Worm (Caenorhabditis elegans) whole organism, L1 larva: ENCODE results near the gene glod-4.

Experiments
- C04F5.9 ChIP-seq: sonication (generic microtip); optimal IDR thresholded peaks from 2 replicates; lab custom pipeline; 2016; ENCODE audit warnings: missing genetic modification characterization, missing compliant biosample characterization
- C16A3.4 ChIP-seq: fragments of 150-350 bp; optimal IDR thresholded peaks from 2 replicates; lab custom pipeline; 2014; ENCODE audit warnings: missing biosample characterization, missing genetic modification characterization
- F16B12.6 ChIP-seq: fragments of 150-350 bp; optimal IDR thresholded peaks from 2 replicates; lab custom pipeline; 2014; ENCODE audit warnings: missing biosample characterization, missing genetic modification characterization
- Y116A8C.19 ChIP-seq: sonication (generic microtip); optimal IDR thresholded peaks from 2 replicates; lab custom pipeline; 2016; ENCODE audit warnings: missing compliant biosample characterization, missing genetic modification characterization, borderline replicate concordance
- aha-1 ChIP-seq: fragments of 150-350 bp; optimal IDR thresholded peaks from 2 replicates; lab custom pipeline; 2014; ENCODE audit warnings: missing biosample characterization, missing genetic modification characterization
- alr-1 ChIP-seq: fragments of 200-800 bp; sonication (Bioruptor generic); optimal IDR thresholded peaks from 2 replicates; lab custom pipeline; 2018; ENCODE audit warnings: borderline replicate concordance, mild to moderate bottlenecking, missing genetic modification characterization, missing compliant biosample characterization
- aly-2 ChIP-seq: fragments of 150-350 bp; optimal IDR thresholded peaks from 2 replicates; lab custom pipeline; 2014; ENCODE audit warnings: missing biosample characterization, missing genetic modification characterization
- ama-1 ChIP-seq: fragments of 150-350 bp; optimal IDR thresholded peaks from 2 replicates; lab custom pipeline; 2014
- blmp-1 ChIP-seq: fragments of 150-350 bp; optimal IDR thresholded peaks from 2 replicates; lab custom pipeline; 2014; ENCODE audit warnings: missing biosample characterization, missing genetic modification characterization
- ceh-63 ChIP-seq: fragments of 200-800 bp; sonication (Bioruptor generic); optimal IDR thresholded peaks from 2 replicates; lab custom pipeline; 2018; ENCODE audit warnings: mild to moderate bottlenecking, missing genetic modification characterization, missing compliant biosample characterization
- ces-1 ChIP-seq: fragments of 150-350 bp; optimal IDR thresholded peaks from 2 replicates; lab custom pipeline; 2014; ENCODE audit warnings: missing biosample characterization, missing genetic modification reagents, missing genetic modification characterization
- dpl-1 ChIP-seq, 3 experiments: fragments of 150-350 bp in 2 of 3; sonication (generic microtip) in 1 of 3; optimal IDR thresholded peaks; 2 replicates each; lab custom pipeline; 2014 to 2017; ENCODE audit warnings: missing biosample characterization in 3 of 3, missing genetic modification characterization in 3 of 3, missing genetic modification reagents in 3 of 3
- dsc-1 ChIP-seq: sonication (generic microtip); optimal IDR thresholded peaks from 2 replicates; lab custom pipeline; 2016; ENCODE audit warnings: mild to moderate bottlenecking, missing genetic modification characterization, missing compliant biosample characterization
- egl-13 ChIP-seq: sonication (generic microtip); optimal IDR thresholded peaks from 2 replicates; lab custom pipeline; 2016; ENCODE audit warnings: missing genotype, missing genetic modification reagents, missing genetic modification characterization, missing compliant biosample characterization
- elt-2 ChIP-seq: sonication (generic microtip); optimal IDR thresholded peaks from 2 replicates; lab custom pipeline; 2016; ENCODE audit warnings: missing genetic modification characterization, mild to moderate bottlenecking, inconsistent platforms, missing compliant biosample characterization, missing genetic modification reagents
- ets-5 ChIP-seq: fragments of 200-800 bp; sonication (Bioruptor generic); IDR thresholded peaks from 2 replicates; pipeline ENCODE4 v1.3.6; 2022; ENCODE audit warnings: missing genetic modification characterization, missing compliant biosample characterization
- fkh-10 ChIP-seq: sonication (generic microtip); optimal IDR thresholded peaks from 2 replicates; lab custom pipeline; 2017; ENCODE audit warnings: missing biosample characterization, missing genetic modification reagents, missing genetic modification characterization
- fkh-4 ChIP-seq: sonication (generic microtip); optimal IDR thresholded peaks from 2 replicates; lab custom pipeline; 2016; ENCODE audit warnings: missing compliant biosample characterization, missing genetic modification characterization, borderline replicate concordance
- fkh-8 ChIP-seq: sonication (generic microtip); optimal IDR thresholded peaks from 2 replicates; lab custom pipeline; 2016; ENCODE audit warnings: mild to moderate bottlenecking, missing genetic modification characterization, missing compliant biosample characterization
- fos-1 ChIP-seq: fragments of 150-350 bp; optimal IDR thresholded peaks from 2 replicates; lab custom pipeline; 2014; ENCODE audit warnings: missing biosample characterization, missing genetic modification characterization
- grh-1 ChIP-seq: fragments of 200-800 bp; sonication (Bioruptor generic); IDR thresholded peaks from 2 replicates; pipeline ENCODE4 v1.3.6; 2022; ENCODE audit warnings: missing genetic modification reagents, missing genetic modification characterization, missing compliant biosample characterization
- hlh-17 ChIP-seq: fragments of 200-800 bp; sonication (Bioruptor generic); optimal IDR thresholded peaks from 2 replicates; lab custom pipeline; 2018; ENCODE audit warnings: missing genetic modification characterization, mild to moderate bottlenecking, missing compliant biosample characterization, moderate library complexity, borderline replicate concordance
- hlh-4 ChIP-seq: sonication (generic microtip); optimal IDR thresholded peaks from 2 replicates; lab custom pipeline; 2016; ENCODE audit warnings: mild to moderate bottlenecking, missing genetic modification characterization, missing compliant biosample characterization
- irx-1 ChIP-seq: sonication (generic microtip); optimal IDR thresholded peaks from 2 replicates; lab custom pipeline; 2016; ENCODE audit warnings: missing genetic modification characterization, missing compliant biosample characterization
- isw-1 ChIP-seq: fragments of 200-800 bp; sonication (Bioruptor generic); IDR thresholded peaks from 2 replicates; pipeline ENCODE4 v1.3.6; 2022; ENCODE audit warnings: missing genetic modification characterization, missing compliant biosample characterization
- jun-1 ChIP-seq: fragments of 150-350 bp; optimal IDR thresholded peaks from 2 replicates; lab custom pipeline; 2014; ENCODE audit warnings: missing biosample characterization, missing genetic modification reagents, missing genetic modification characterization
- lin-13 ChIP-seq: fragments of 150-350 bp; optimal IDR thresholded peaks from 2 replicates; lab custom pipeline; 2014; ENCODE audit warnings: missing biosample characterization, missing genetic modification reagents, missing genetic modification characterization
- lin-14 ChIP-seq: fragments of 200-800 bp; sonication (Bioruptor generic); optimal IDR thresholded peaks from 2 replicates; lab custom pipeline; 2018; ENCODE audit warnings: mild to moderate bottlenecking, missing genetic modification characterization, moderate library complexity, missing compliant biosample characterization
- lin-35 ChIP-seq, 2 experiments: fragments of 150-350 bp; optimal IDR thresholded peaks; 2 replicates each; lab custom pipeline; 2014; ENCODE audit warnings: missing biosample characterization in 2 of 2, missing genetic modification characterization in 2 of 2, missing genetic modification reagents in 2 of 2
- lin-39 ChIP-seq: fragments of 150-350 bp; optimal IDR thresholded peaks from 2 replicates; lab custom pipeline; 2014; ENCODE audit warnings: missing biosample characterization, missing genetic modification reagents, missing genetic modification characterization
- lir-3 ChIP-seq: sonication (generic microtip); optimal IDR thresholded peaks from 2 replicates; lab custom pipeline; 2016; ENCODE audit warnings: mild to moderate bottlenecking, missing genetic modification characterization, moderate library complexity, missing compliant biosample characterization; ENCODE audit not compliant: poor library complexity
- mep-1 ChIP-seq: fragments of 150-350 bp; optimal IDR thresholded peaks from 2 replicates; lab custom pipeline; 2014; ENCODE audit warnings: missing biosample characterization, missing genetic modification characterization
- nhr-12 ChIP-seq: sonication (generic microtip); optimal IDR thresholded peaks from 2 replicates; lab custom pipeline; 2017; ENCODE audit warnings: missing biosample characterization, missing genetic modification characterization
- nhr-19 ChIP-seq: fragments of 200-800 bp; sonication (Bioruptor generic); conservative IDR thresholded peaks from 2 replicates; pipeline ENCODE4 v1.3.6; 2022; ENCODE audit warnings: missing genetic modification characterization, missing compliant biosample characterization
- nhr-237 ChIP-seq: fragments of 150-350 bp; optimal IDR thresholded peaks from 2 replicates; lab custom pipeline; 2014; ENCODE audit warnings: missing biosample characterization, missing genetic modification characterization
- nhr-47 ChIP-seq: sonication (generic microtip); optimal IDR thresholded peaks from 2 replicates; lab custom pipeline; 2016; ENCODE audit warnings: mild to moderate bottlenecking, missing genetic modification characterization, moderate library complexity, missing compliant biosample characterization
- nhr-71 ChIP-seq: sonication (generic microtip); optimal IDR thresholded peaks from 2 replicates; lab custom pipeline; 2016; ENCODE audit warnings: mild to moderate bottlenecking, missing genetic modification characterization, moderate library complexity, missing compliant biosample characterization
- nhr-76 ChIP-seq: sonication (generic microtip); optimal IDR thresholded peaks from 2 replicates; lab custom pipeline; 2017; ENCODE audit warnings: missing biosample characterization, missing genetic modification characterization
- nhr-85 ChIP-seq: sonication (generic microtip); peaks from one replicate; lab custom pipeline; 2016; ENCODE audit warnings: missing genetic modification characterization, inconsistent platforms, missing compliant biosample characterization
- nhr-90 ChIP-seq: sonication (generic microtip); optimal IDR thresholded peaks from 2 replicates; lab custom pipeline; 2016; ENCODE audit warnings: mild to moderate bottlenecking, missing genetic modification characterization, missing compliant biosample characterization; ENCODE audit not compliant: poor library complexity
- pag-3 ChIP-seq: sonication (generic microtip); optimal IDR thresholded peaks from 2 replicates; lab custom pipeline; 2017; ENCODE audit warnings: missing genetic modification characterization, mild to moderate bottlenecking, missing compliant biosample characterization, antibody characterized with exemption, borderline replicate concordance; ENCODE audit not compliant: insufficient read depth
- pax-3 ChIP-seq: fragments of 200-800 bp; sonication (Bioruptor generic); optimal IDR thresholded peaks from 2 replicates; lab custom pipeline; 2018; ENCODE audit warnings: mild to moderate bottlenecking, missing genetic modification characterization, moderate library complexity, missing compliant biosample characterization
- snu-23 ChIP-seq: sonication (generic microtip); optimal IDR thresholded peaks from 2 replicates; lab custom pipeline; 2016; ENCODE audit warnings: missing genetic modification characterization, missing compliant biosample characterization
- sup-37 ChIP-seq: fragments of 200-800 bp; sonication (Bioruptor generic); optimal IDR thresholded peaks from 2 replicates; lab custom pipeline; 2018; ENCODE audit warnings: mild to moderate bottlenecking, missing genetic modification characterization, missing compliant biosample characterization
- swsn-7 ChIP-seq: sonication (generic microtip); optimal IDR thresholded peaks from 2 replicates; lab custom pipeline; 2016; ENCODE audit warnings: missing genetic modification characterization, missing compliant biosample characterization
- tbx-2 ChIP-seq: sonication (generic microtip); optimal IDR thresholded peaks from 2 replicates; lab custom pipeline; 2016; ENCODE audit warnings: missing genetic modification characterization, missing compliant biosample characterization
- unc-130 ChIP-seq: fragments of 150-350 bp; optimal IDR thresholded peaks from 2 replicates; lab custom pipeline; 2017; ENCODE audit warnings: missing biosample characterization, missing genetic modification characterization, inconsistent platforms
- unc-30 ChIP-seq: sonication (generic microtip); optimal IDR thresholded peaks from 2 replicates; lab custom pipeline; 2017; ENCODE audit warnings: missing biosample characterization, missing genetic modification characterization
- unc-62 ChIP-seq: fragments of 150-350 bp; optimal IDR thresholded peaks from 2 replicates; lab custom pipeline; 2014; ENCODE audit warnings: missing biosample characterization, missing genetic modification reagents, missing genetic modification characterization
- unc-86 ChIP-seq: sonication (generic microtip); optimal IDR thresholded peaks from 2 replicates; lab custom pipeline; 2016; ENCODE audit warnings: missing genetic modification characterization, missing compliant biosample characterization
- vab-15 ChIP-seq: sonication (generic microtip); optimal IDR thresholded peaks from 2 replicates; lab custom pipeline; 2017; ENCODE audit warnings: missing genotype, mild to moderate bottlenecking, missing genetic modification characterization, missing compliant biosample characterization
- xbp-1 ChIP-seq: sonication (generic microtip); optimal IDR thresholded peaks from 2 replicates; lab custom pipeline; 2016; ENCODE audit warnings: missing genetic modification characterization, missing compliant biosample characterization
- zag-1 ChIP-seq: fragments of 150-350 bp; optimal IDR thresholded peaks from 2 replicates; lab custom pipeline; 2014; ENCODE audit warnings: missing biosample characterization, missing genetic modification characterization
- ztf-11 ChIP-seq, 2 experiments: sonication (generic microtip); optimal IDR thresholded peaks; 2 replicates each; lab custom pipeline; 2016 to 2017; ENCODE audit warnings: missing genetic modification characterization in 2 of 2, missing biosample characterization in 1 of 2, missing compliant biosample characterization in 1 of 2

glod-4 gene

ce11 chrIII:4113594-4113993 is 39.8 kb upstream of the glod-4 start (continued):
- TF ChIP-seq lin-13 (GFP tag; lab: Kevin White, UChicago): no peak
- TF ChIP-seq grh-1 (GFP tag; lab: Robert Waterston, UW): no peak
- TF ChIP-seq xbp-1: peak; percentile 34
- TF ChIP-seq fkh-8: no peak
- no peak for TF ChIP-seq dsc-1 (tag; lab: Kevin White, UChicago)
- peak; percentile 2 for TF ChIP-seq lir-3 (tag; lab: Kevin White, UChicago)
- peak; percentile 32 for TF ChIP-seq unc-130
- no peak for TF ChIP-seq unc-62 (GFP tag; lab: Kevin White, UChicago)
- no peak for TF ChIP-seq F16B12.6
- TF ChIP-seq ztf-11 (tag; optimal IDR thresholded peaks at IDR 0.05; lab: Kevin White, UChicago): no peak
- TF ChIP-seq irx-1 (tag; lab: Kevin White, UChicago): no peak
- TF ChIP-seq nhr-76 (tag; lab: Kevin White, UChicago): no peak
- no peak for TF ChIP-seq Y116A8C.19 (tag; lab: Kevin White, UChicago)
- peak; percentile 28 for TF ChIP-seq mep-1 (tag; lab: Kevin White, UChicago)
- no peak for TF ChIP-seq fkh-10
- no peak for TF ChIP-seq dpl-1 (GFP tag; optimal IDR thresholded peaks at IDR 0.05; lab: Kevin White, UChicago)
- TF ChIP-seq unc-86 (tag; lab: Kevin White, UChicago): no peak
- peak; percentile 10 for TF ChIP-seq nhr-47
- peak; percentile 21 for TF ChIP-seq sup-37 (GFP tag; lab: Kevin White, UChicago)
- no peak for TF ChIP-seq egl-13 (tag; lab: Kevin White, UChicago)
- peak; percentile 0 for TF ChIP-seq lin-39 (tag; lab: Kevin White, UChicago)
- TF ChIP-seq fkh-4 (tag; lab: Kevin White, UChicago): no peak
- no peak for TF ChIP-seq fos-1 (tag; lab: Kevin White, UChicago)
- TF ChIP-seq pax-3: no peak
- no peak for TF ChIP-seq aha-1 (tag; lab: Kevin White, UChicago)
- TF ChIP-seq lin-35 (GFP tag; optimal IDR thresholded peaks at IDR 0.05; lab: Kevin White, UChicago): no peak
- TF ChIP-seq zag-1 (tag; lab: Kevin White, UChicago): no peak
- TF ChIP-seq jun-1 (tag; lab: Kevin White, UChicago): no peak
- no peak for TF ChIP-seq vab-15 (tag; lab: Kevin White, UChicago)
- no peak for TF ChIP-seq alr-1 (tag; lab: Kevin White, UChicago)
- TF ChIP-seq C16A3.4: no peak
- peak; percentile 46 for TF ChIP-seq snu-23
- TF ChIP-seq blmp-1: no peak
- no peak for TF ChIP-seq elt-2 (tag; lab: Kevin White, UChicago)
- TF ChIP-seq hlh-17 (GFP tag; lab: Kevin White, UChicago): no peak
- no peak for TF ChIP-seq ces-1 (GFP tag; lab: Kevin White, UChicago)
- TF ChIP-seq nhr-90 (tag; lab: Kevin White, UChicago): no peak
- peak; percentile 59 for TF ChIP-seq nhr-19 (GFP tag; lab: Robert Waterston, UW)
- TF ChIP-seq isw-1 (GFP tag; lab: Robert Waterston, UW): no peak
- TF ChIP-seq unc-30: no peak
- TF ChIP-seq aly-2 (tag; lab: Kevin White, UChicago): no peak
- no peak for TF ChIP-seq nhr-12 (tag; lab: Kevin White, UChicago)
- TF ChIP-seq tbx-2 (tag; lab: Kevin White, UChicago): peak; percentile 27
- TF ChIP-seq ceh-63 (GFP tag; lab: Kevin White, UChicago): no peak
- TF ChIP-seq swsn-7 (tag; lab: Kevin White, UChicago): peak; percentile 47
- TF ChIP-seq hlh-4: no peak
- TF ChIP-seq nhr-85 (tag; lab: Kevin White, UChicago): no peak
- no peak for TF ChIP-seq ama-1 (lab: Kevin White, UChicago)
- TF ChIP-seq nhr-71 (tag; lab: Kevin White, UChicago): peak; percentile 82
- peak; percentile 69 for TF ChIP-seq lin-14
- TF ChIP-seq nhr-237 (tag; lab: Kevin White, UChicago): no peak
- TF ChIP-seq C04F5.9: no peak
- no peak for TF ChIP-seq pag-3 (tag; lab: Kevin White, UChicago)
- no peak for TF ChIP-seq ets-5 (GFP tag; lab: Robert Waterston, UW)
